Worm (Caenorhabditis elegans) whole organism, L3 larva: Measurements from ENCODE around the gene cyp-14A4.
A peak's percentile ranks its signal among the peaks of the same experiment; 100 is the strongest.

Experiments
- aly-2 ChIP-seq: fragments of 150-350 bp; optimal IDR thresholded peaks from 2 replicates; lab custom pipeline; 2014; ENCODE audit warnings: missing biosample characterization, missing genetic modification characterization
- ama-1 ChIP-seq: fragments of 150-350 bp; optimal IDR thresholded peaks from 2 replicates; lab custom pipeline; 2018
- ceh-28 ChIP-seq: fragments of 150-350 bp; optimal IDR thresholded peaks from 2 replicates; lab custom pipeline; 2014; ENCODE audit warnings: missing biosample characterization, missing genetic modification reagents, missing genetic modification characterization
- ceh-82 ChIP-seq: fragments of 150-350 bp; optimal IDR thresholded peaks from 2 replicates; lab custom pipeline; 2014; ENCODE audit warnings: missing biosample characterization, missing genetic modification characterization
- ceh-9 ChIP-seq: sonication (generic microtip); optimal IDR thresholded peaks from 2 replicates; lab custom pipeline; 2018; ENCODE audit warnings: missing biosample characterization, missing genetic modification characterization
- daf-12 ChIP-seq: fragments of 150-350 bp; optimal IDR thresholded peaks from 2 replicates; lab custom pipeline; 2014; ENCODE audit warnings: missing biosample characterization, missing genetic modification reagents, missing genetic modification characterization
- egl-27 ChIP-seq: sonication (generic microtip); optimal IDR thresholded peaks from 4 replicates; lab custom pipeline; 2017; ENCODE audit warnings: missing biosample characterization, missing genetic modification reagents, missing genetic modification characterization
- egl-5 ChIP-seq: fragments of 150-350 bp; optimal IDR thresholded peaks from 2 replicates; lab custom pipeline; 2017; ENCODE audit warnings: missing biosample characterization, missing genetic modification reagents, missing genetic modification characterization, inconsistent platforms
- elt-1 ChIP-seq: fragments of 150-350 bp; optimal IDR thresholded peaks from 2 replicates; lab custom pipeline; 2014; ENCODE audit warnings: missing biosample characterization, missing genetic modification characterization
- elt-2 ChIP-seq: sonication (generic microtip); optimal IDR thresholded peaks from 2 replicates; lab custom pipeline; 2016; ENCODE audit warnings: missing genetic modification reagents, mild to moderate bottlenecking, missing genetic modification characterization, missing compliant biosample characterization
- elt-3 ChIP-seq, 3 experiments: fragments of 150-350 bp in 1 of 3; sonication (generic microtip) in 2 of 3; optimal IDR thresholded peaks; 2 replicates in 2 of 3; 4 replicates in 1 of 3; lab custom pipeline; 2014 to 2017; ENCODE audit warnings: missing biosample characterization in 3 of 3, missing genetic modification characterization in 3 of 3
- eor-1 ChIP-seq, 2 experiments: fragments of 150-350 bp; optimal IDR thresholded peaks; 2 replicates each; lab custom pipeline; 2014 to 2018; ENCODE audit warnings: missing biosample characterization in 2 of 2, missing genetic modification characterization in 2 of 2
- fkh-10 ChIP-seq: sonication (generic microtip); optimal IDR thresholded peaks from 2 replicates; lab custom pipeline; 2017; ENCODE audit warnings: missing biosample characterization, missing genetic modification reagents, missing genetic modification characterization
- fkh-2 ChIP-seq: fragments of 150-350 bp; optimal IDR thresholded peaks from 2 replicates; lab custom pipeline; 2014; ENCODE audit warnings: missing biosample characterization, missing genetic modification reagents, missing genetic modification characterization
- fos-1 ChIP-seq: fragments of 150-350 bp; optimal IDR thresholded peaks from 2 replicates; lab custom pipeline; 2014; ENCODE audit warnings: missing biosample characterization, missing genetic modification characterization
- hmg-11 ChIP-seq: sonication (generic microtip); optimal IDR thresholded peaks from 2 replicates; lab custom pipeline; 2016; ENCODE audit warnings: missing genetic modification characterization, missing compliant biosample characterization
- jun-1 ChIP-seq: fragments of 150-350 bp; optimal IDR thresholded peaks from 2 replicates; lab custom pipeline; 2014; ENCODE audit warnings: missing biosample characterization, missing genetic modification reagents, missing genetic modification characterization
- lin-39 ChIP-seq: fragments of 150-350 bp; optimal IDR thresholded peaks from 2 replicates; lab custom pipeline; 2018; ENCODE audit warnings: missing biosample characterization, missing genetic modification reagents, missing genetic modification characterization
- lsy-12 ChIP-seq: sonication (generic microtip); optimal IDR thresholded peaks from 2 replicates; lab custom pipeline; 2016; ENCODE audit warnings: mild to moderate bottlenecking, missing genetic modification characterization, missing compliant biosample characterization
- mdl-1 ChIP-seq: fragments of 150-350 bp; optimal IDR thresholded peaks from 2 replicates; lab custom pipeline; 2014; ENCODE audit warnings: missing biosample characterization, missing genetic modification characterization
- mml-1 ChIP-seq: fragments of 150-350 bp; sonication (generic microtip); optimal IDR thresholded peaks from 3 replicates; lab custom pipeline; 2014; ENCODE audit warnings: missing biosample characterization, missing genetic modification characterization
- nfya-1 ChIP-seq: sonication (generic microtip); optimal IDR thresholded peaks from 2 replicates; lab custom pipeline; 2017; ENCODE audit warnings: missing genetic modification characterization, mild to moderate bottlenecking, missing compliant biosample characterization, antibody characterized with exemption, moderate library complexity; ENCODE audit not compliant: insufficient read depth
- nhr-23 ChIP-seq: fragments of 150-350 bp; optimal IDR thresholded peaks from 2 replicates; lab custom pipeline; 2014; ENCODE audit warnings: missing biosample characterization, missing genetic modification reagents, missing genetic modification characterization
- nhr-237 ChIP-seq: fragments of 150-350 bp; optimal IDR thresholded peaks from 2 replicates; lab custom pipeline; 2014; ENCODE audit warnings: missing biosample characterization, missing genetic modification characterization
- nhr-25 ChIP-seq: sonication (generic microtip); optimal IDR thresholded peaks from 2 replicates; lab custom pipeline; 2017; ENCODE audit warnings: missing biosample characterization, missing genetic modification characterization
- nhr-43 ChIP-seq: sonication (generic microtip); optimal IDR thresholded peaks from 2 replicates; lab custom pipeline; 2016; ENCODE audit warnings: mild to moderate bottlenecking, missing genetic modification characterization, missing compliant biosample characterization; ENCODE audit not compliant: poor library complexity, severe bottlenecking
- nhr-76 ChIP-seq: fragments of 150-350 bp; sonication (generic microtip); optimal IDR thresholded peaks from 5 replicates; lab custom pipeline; 2014; ENCODE audit warnings: missing biosample characterization, missing genetic modification characterization
- pha-4 ChIP-seq: fragments of 150-350 bp; optimal IDR thresholded peaks from 2 replicates; lab custom pipeline; 2014; ENCODE audit warnings: missing biosample characterization, missing genetic modification reagents, missing genetic modification characterization
- pqm-1 ChIP-seq: fragments of 150-350 bp; optimal IDR thresholded peaks from 2 replicates; lab custom pipeline; 2017; ENCODE audit warnings: missing biosample characterization, missing genetic modification characterization, inconsistent platforms
- sea-2 ChIP-seq: fragments of 150-350 bp; sonication (generic microtip); optimal IDR thresholded peaks from 4 replicates; lab custom pipeline; 2014; ENCODE audit warnings: missing biosample characterization, missing genetic modification reagents, missing genetic modification characterization
- snpc-4 ChIP-seq: fragments of 150-350 bp; optimal IDR thresholded peaks from 2 replicates; lab custom pipeline; 2014; ENCODE audit warnings: missing biosample characterization, missing genetic modification characterization
- tbx-2 ChIP-seq: sonication (generic microtip); optimal IDR thresholded peaks from 2 replicates; lab custom pipeline; 2016; ENCODE audit warnings: mild to moderate bottlenecking, missing genetic modification characterization, missing compliant biosample characterization
- unc-39 ChIP-seq: sonication (generic microtip); optimal IDR thresholded peaks from 4 replicates; lab custom pipeline; 2017; ENCODE audit warnings: missing biosample characterization, missing genetic modification characterization
- unc-62 ChIP-seq: fragments of 150-350 bp; sonication (generic microtip); optimal IDR thresholded peaks from 4 replicates; lab custom pipeline; 2014; ENCODE audit warnings: missing biosample characterization, missing genetic modification reagents, missing genetic modification characterization
- ztf-11 ChIP-seq: fragments of 150-350 bp; optimal IDR thresholded peaks from 2 replicates; lab custom pipeline; 2014; ENCODE audit warnings: missing biosample characterization, missing genetic modification characterization
- ztf-4 ChIP-seq: fragments of 150-350 bp; optimal IDR thresholded peaks from 2 replicates; lab custom pipeline; 2014; ENCODE audit warnings: missing biosample characterization, missing genetic modification characterization

The cyp-14A4 gene

DNA sequence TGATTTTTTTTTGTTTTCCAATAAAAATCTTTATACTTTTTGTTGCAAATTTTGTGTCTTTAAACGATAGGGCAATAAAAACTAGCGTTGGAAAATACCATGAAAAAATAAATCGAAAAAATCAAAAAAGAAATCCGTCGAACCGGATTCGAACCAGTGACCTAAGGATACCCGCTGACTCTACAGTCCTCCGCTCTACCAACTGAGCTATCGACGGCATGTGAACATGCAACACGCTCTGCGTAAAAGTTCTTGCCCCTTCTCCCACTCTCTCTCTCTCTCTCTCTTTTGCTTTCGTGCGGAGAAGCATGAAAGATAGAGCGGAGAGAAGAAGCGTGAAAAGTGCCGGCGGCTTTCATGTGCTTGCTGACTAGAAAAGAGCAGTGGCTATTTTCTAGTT is 19.4 kb downstream of the cyp-14A4 start (continued):
- TF ChIP-seq nhr-76 (tag; lab: Kevin White, UChicago) = no peak
- TF ChIP-seq ceh-9 (tag; lab: Kevin White, UChicago) = no peak
- peak; percentile 2 for TF ChIP-seq unc-62 (GFP tag; lab: Kevin White, UChicago)
- no peak for TF ChIP-seq sea-2 (GFP tag; lab: Kevin White, UChicago)

ce11 chrX:13262195-13262594 is 21.8 kb downstream of the cyp-14A4 start, which contains the start of gene K09A11.1:
TSS of gene K09A11.1 (plus strand) at chrX:13262495.
- TF ChIP-seq fos-1 (tag; lab: Kevin White, UChicago) (no peak), nhr-237 (tag; lab: Kevin White, UChicago) (no peak), ceh-82 (no peak), nhr-76 (tag; lab: Kevin White, UChicago) (no peak), ama-1 (lab: Kevin White, UChicago) (no peak), nhr-25 (tag; lab: Kevin White, UChicago) (no peak), aly-2 (tag; lab: Kevin White, UChicago) (no peak), mml-1 (tag; lab: Kevin White, UChicago) (no peak), tbx-2 (no peak), nhr-23 (no peak), eor-1 (tag; optimal IDR thresholded peaks at IDR 0.05; lab: Kevin White, UChicago) (no peak), jun-1 (no peak), fkh-10 (GFP tag; lab: Kevin White, UChicago) (no peak)

DNA sequence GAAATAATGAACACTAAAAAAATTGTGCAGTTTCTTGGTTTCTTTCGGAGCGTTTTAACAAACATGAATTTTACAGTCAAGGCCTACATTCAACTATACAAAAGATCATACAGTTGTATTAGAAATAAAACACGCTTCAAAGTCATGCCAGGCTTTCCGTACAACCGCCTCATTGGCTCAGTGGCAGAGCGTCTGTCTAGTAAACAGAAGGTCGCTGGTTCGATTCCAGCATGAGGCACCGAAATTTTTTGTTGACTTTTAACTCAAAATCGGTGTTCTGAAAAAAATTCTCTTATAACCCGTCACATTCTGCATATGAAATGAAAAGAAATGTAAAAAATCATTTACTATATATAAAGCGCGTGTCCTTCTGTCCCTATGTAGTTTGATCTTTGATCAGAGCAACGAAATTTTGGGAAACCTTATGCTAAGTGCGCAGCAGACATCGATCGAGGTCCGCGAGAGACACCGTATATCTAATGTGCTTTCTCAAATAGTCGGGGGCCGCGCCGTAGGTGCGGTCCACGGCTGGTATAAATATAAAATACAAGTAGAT is 22.9 kb downstream of the cyp-14A4 start:
- TF ChIP-seq elt-2 (tag; lab: Kevin White, UChicago) (peak; percentile 23), pqm-1 (tag; lab: Kevin White, UChicago) (peak; percentile 21)
- TF ChIP-seq, all 47 proteins: peak for 2; not testable (repeated sequence) for 45

DNA sequence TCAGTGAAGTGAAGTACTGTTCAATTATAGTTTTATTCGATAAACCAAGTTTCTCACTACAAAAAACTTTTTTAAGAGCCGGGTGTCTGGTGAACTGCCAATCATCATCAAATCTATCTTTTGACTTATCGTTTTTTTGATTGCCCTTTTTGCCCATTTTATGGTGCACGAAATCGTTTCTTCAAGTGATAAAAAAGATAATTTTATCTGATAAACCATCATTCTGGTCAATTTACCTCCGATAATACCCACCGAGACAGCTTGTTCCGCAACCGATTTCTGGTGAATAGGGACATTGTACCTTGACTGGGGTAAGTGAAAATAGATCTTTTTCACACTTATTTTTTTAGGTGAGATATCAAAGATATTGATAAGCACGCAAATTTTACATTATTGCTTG is 26.4 kb downstream of the cyp-14A4 start, which contains the start of gene K08H2.10:
TSS of gene K08H2.10 (plus strand) at position 230 of the 400 bp plus-strand sequence.
- TF ChIP-seq ztf-11 = no peak
- peak; percentile 43 for TF ChIP-seq jun-1
- TF ChIP-seq pqm-1 (tag; lab: Kevin White, UChicago) = peak; percentile 45
- peak; percentile 97 for TF ChIP-seq elt-2 (tag; lab: Kevin White, UChicago)
- TF ChIP-seq, all 47 proteins: peak for 3

DNA sequence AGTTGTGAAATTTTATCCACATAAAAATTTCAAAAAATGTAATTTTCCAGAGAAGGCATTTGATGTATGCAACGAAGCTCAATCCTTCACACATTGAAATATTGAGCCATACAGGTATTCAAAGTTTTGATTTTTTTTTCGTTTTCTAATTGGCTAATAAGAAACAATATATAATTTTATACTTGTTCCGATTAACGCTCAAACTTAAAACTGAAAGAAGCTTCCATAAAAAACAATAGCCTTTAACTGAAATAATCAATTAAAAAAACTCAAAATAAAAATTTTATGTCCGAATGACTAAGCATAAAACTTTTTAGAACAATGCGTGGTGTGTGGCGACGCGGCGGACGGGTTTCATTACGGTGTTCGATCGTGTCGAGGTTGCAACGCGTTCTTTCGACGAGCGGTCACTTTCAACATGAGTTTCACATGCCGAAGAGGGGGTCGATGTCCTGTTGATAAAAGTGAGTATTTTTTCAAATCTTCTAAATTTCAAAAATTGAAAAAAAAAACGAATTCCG is 32.0 kb downstream of the cyp-14A4 start, which contains the start of gene nhr-32:
TSS of gene nhr-32 (plus strand) at position 51 of the 521 bp plus-strand sequence.
- TF ChIP-seq unc-39 (no peak), eor-1 (tag; optimal IDR thresholded peaks at IDR 0.05; lab: Kevin White, UChicago) (no peak), nhr-43 (tag; lab: Kevin White, UChicago) (peak; percentile 14), sea-2 (GFP tag; lab: Kevin White, UChicago) (no peak), ama-1 (lab: Kevin White, UChicago) (no peak), elt-3 (tag; optimal IDR thresholded peaks at IDR 0.05; lab: Kevin White, UChicago) (no peak), fkh-2 (no peak)

ce11 chrX:13251354-13251843 is 32.6 kb downstream of the cyp-14A4 start:
- TF ChIP-seq nhr-23 = peak; percentile 71
- peak; percentile 53 for TF ChIP-seq snpc-4
- peak; percentile 88 for TF ChIP-seq nhr-25 (tag; lab: Kevin White, UChicago)
- peak; percentile 54 for TF ChIP-seq ama-1 (lab: Kevin White, UChicago)
- TF ChIP-seq elt-3 (tag; optimal IDR thresholded peaks at IDR 0.05; lab: Kevin White, UChicago) = no peak
- TF ChIP-seq nhr-43 (tag; lab: Kevin White, UChicago) = peak; percentile 44
- TF ChIP-seq fkh-2 = no peak
- TF ChIP-seq lsy-12 (tag; lab: Kevin White, UChicago) = peak; percentile 25
- TF ChIP-seq egl-5 (tag; lab: Kevin White, UChicago) = peak; percentile 44
- TF ChIP-seq elt-2 (tag; lab: Kevin White, UChicago) = peak; percentile 41
- no peak for TF ChIP-seq ceh-28
- peak; percentile 0 for TF ChIP-seq pqm-1 (tag; lab: Kevin White, UChicago)
- TF ChIP-seq pha-4 (tag; lab: Kevin White, UChicago) = peak; percentile 89
- peak; percentile 71 for TF ChIP-seq nfya-1 (tag; lab: Kevin White, UChicago)
- peak; percentile 10 for TF ChIP-seq ztf-4 (tag; lab: Kevin White, UChicago)
- peak; percentile 77 for TF ChIP-seq lin-39
- TF ChIP-seq elt-1 (tag; lab: Kevin White, UChicago) = peak; percentile 82
- peak; percentile 55 for TF ChIP-seq hmg-11 (tag; lab: Kevin White, UChicago)
- TF ChIP-seq daf-12 = no peak
- peak; percentile 42 for TF ChIP-seq tbx-2
- TF ChIP-seq ceh-82 = no peak
- TF ChIP-seq mdl-1 (tag; lab: Kevin White, UChicago) = peak; percentile 87
- peak; percentile 19 for TF ChIP-seq egl-27 (tag; lab: Kevin White, UChicago)
- TF ChIP-seq jun-1 = peak; percentile 12
- TF ChIP-seq, all 47 proteins: peak for 19
